Worm (Caenorhabditis elegans): ENCODE data around the gene Y54G2A.57.

Y54G2A.57 gene

ce11 chrIV:3001500-3001899 lies 31.8 kb downstream of the Y54G2A.57 start:
- TF ChIP-seq nhr-11 (tag; optimal IDR thresholded peaks at IDR 0.05) (no peak), unc-62 (GFP tag; optimal IDR thresholded peaks at IDR 0.05 in 1 of 2) (peak in 1 of 2 experiments; percentile 60), unc-62 (tag; optimal IDR thresholded peaks at IDR 0.05) (no peak), ZK337.2 (GFP tag; IDR thresholded peaks at IDR 0.05) (no peak), mes-2 (tag; optimal IDR thresholded peaks at IDR 0.05; ENCODE audit: poor library complexity, severe bottlenecking) (peak; percentile 13), ceh-20 (GFP tag; IDR thresholded peaks at IDR 0.05) (no peak), set-16 (GFP tag; IDR thresholded peaks at IDR 0.05) (peak; percentile 20; the same call in 1 of the 2 replicates), egl-43 (GFP tag; IDR thresholded peaks at IDR 0.05) (no peak), ceh-44 (GFP tag; IDR thresholded peaks at IDR 0.05) (no peak), hlh-30 (tag; optimal IDR thresholded peaks at IDR 0.05; ENCODE audit: insufficient read depth) (no peak), daf-8 (GFP tag; IDR thresholded peaks at IDR 0.05) (no peak), ama-1 (optimal IDR thresholded peaks at IDR 0.05) (no peak)

ce11 chrIV:3002807-3003206 lies 33.1 kb downstream of the Y54G2A.57 start:
- TF ChIP-seq sdz-12 (GFP tag; optimal IDR thresholded peaks at IDR 0.05) (no peak), tra-1 (GFP tag; IDR thresholded peaks at IDR 0.05) (no peak), nhr-111 (GFP tag; optimal IDR thresholded peaks at IDR 0.05) (no peak), madf-9 (GFP tag; conservative IDR thresholded peaks at IDR 0.05) (no peak), pha-4 (GFP tag; IDR thresholded peaks at IDR 0.05) (no peak), pha-4 (tag; optimal IDR thresholded peaks at IDR 0.05) (no peak), daf-8 (GFP tag; IDR thresholded peaks at IDR 0.05) (no peak), egl-43 (GFP tag; IDR thresholded peaks at IDR 0.05) (no peak), F10B5.3 (tag; optimal IDR thresholded peaks at IDR 0.05) (no peak), zfp-2 (tag; optimal IDR thresholded peaks at IDR 0.05) (no peak), nhr-10 (tag; optimal IDR thresholded peaks at IDR 0.05) (no peak), daf-19 (GFP tag; conservative IDR thresholded peaks at IDR 0.05) (no peak), zip-11 (GFP tag; IDR thresholded peaks at IDR 0.05) (no peak)

- TF ChIP-seq lin-38 (GFP tag; IDR thresholded peaks at IDR 0.05) (no peak), ces-1 (GFP tag; optimal IDR thresholded peaks at IDR 0.05) (no peak), zfp-3 (GFP tag; conservative IDR thresholded peaks at IDR 0.05) (no peak), egl-43 (GFP tag; IDR thresholded peaks at IDR 0.05) (no peak), madf-9 (GFP tag; conservative IDR thresholded peaks at IDR 0.05) (no peak), F37D6.2 (tag; optimal IDR thresholded peaks at IDR 0.05) (no peak), lin-1 (GFP tag; IDR thresholded peaks at IDR 0.05) (no peak), nhr-11 (tag; optimal IDR thresholded peaks at IDR 0.05) (no peak), ceh-28 (tag; optimal IDR thresholded peaks at IDR 0.05) (no peak), aha-1 (tag) (no peak), mes-2 (tag; optimal IDR thresholded peaks at IDR 0.05; ENCODE audit: poor library complexity, severe bottlenecking) (no peak), snpc-1.2 (GFP tag; IDR thresholded peaks at IDR 0.05) (no peak), F10B5.3 (tag; optimal IDR thresholded peaks at IDR 0.05) (no peak), lin-39 (tag; optimal IDR thresholded peaks at IDR 0.05) (no peak), nhr-42 (GFP tag; IDR thresholded peaks at IDR 0.05) (no peak), egl-27 (tag; optimal IDR thresholded peaks at IDR 0.05) (no peak), tra-1 (GFP tag; IDR thresholded peaks at IDR 0.05) (no peak), D1046.2 (GFP tag; IDR thresholded peaks at IDR 0.05) (no peak), dmd-8 (GFP tag; IDR thresholded peaks at IDR 0.05) (no peak), cey-2 (tag; optimal IDR thresholded peaks at IDR 0.05; ENCODE audit: borderline replicate concordance, insufficient read depth) (no peak)
These were observed 39.1 kb downstream of the Y54G2A.57 start, which contains the start of gene Y54G2A.73 for ce11 chrIV:3008828-3009227. Gene Y54G2A.73 (minus strand): TSS chrIV:3008892.

- TF ChIP-seq dpl-1 (GFP tag; optimal IDR thresholded peaks at IDR 0.05) (peak; percentile 6), F10B5.3 (tag; optimal IDR thresholded peaks at IDR 0.05) (no peak), lin-38 (GFP tag; IDR thresholded peaks at IDR 0.05) (peak; percentile 71)
These were observed 41.9 kb downstream of the Y54G2A.57 start for ce11 chrIV:3011647-3012046.
